In genomic region chrX:873739-874138, dm6 we compare ENCODE assay signal across 1 fruit fly cellular context.
TF ChIP-seq lines count a peak whose summit lies in the region.

No protein-coding gene starts in this region.

TF ChIP-seq in whole organism, embryonic, 481 proteins besides CTCF, POLR2A, EP300 and RAD21 (continued from another document):
- TF ChIP-seq CG8281 (tag; optimal IDR thresholded peaks at IDR 0.05; lab: Kevin White, UChicago), result no peak
- no peak for TF ChIP-seq nerfin-2 (GFP tag; IDR thresholded peaks at IDR 0.05; lab: Robert Waterston, UW; ENCODE audit: partially characterized antibody)
- no peak for TF ChIP-seq Sry-δ (GFP tag; optimal IDR thresholded peaks at IDR 0.05; lab: Kevin White, UChicago)
- no peak for TF ChIP-seq CG9797 (GFP tag; optimal IDR thresholded peaks at IDR 0.05; lab: Kevin White, UChicago)
- no peak for TF ChIP-seq Hsf (GFP tag; optimal IDR thresholded peaks at IDR 0.05; lab: Kevin White, UChicago)
- peak; percentile 11 for TF ChIP-seq bab2 (GFP tag; optimal IDR thresholded peaks at IDR 0.05; lab: Kevin White, UChicago)
- TF ChIP-seq ci (GFP tag; IDR thresholded peaks at IDR 0.05; lab: Robert Waterston, UW), result no peak
- TF ChIP-seq CG6689 (GFP tag; IDR thresholded peaks at IDR 0.05; lab: Robert Waterston, UW), result peak; percentile 34; the same call in 1 of the 2 replicates
- TF ChIP-seq CG2712 (tag; optimal IDR thresholded peaks at IDR 0.05; lab: Kevin White, UChicago), result peak; percentile 8
- no peak for TF ChIP-seq prd (optimal IDR thresholded peaks at IDR 0.05; lab: Kevin White, UChicago)
- TF ChIP-seq prd (GFP tag; IDR thresholded peaks at IDR 0.05; lab: Robert Waterston, UW), result 0 out of 3 replicates have a peak, but pooled peaks have one; percentile 34
- TF ChIP-seq ewg (GFP tag; optimal IDR thresholded peaks at IDR 0.05; lab: Kevin White, UChicago), result no peak
- TF ChIP-seq sens (GFP tag; lab: Kevin White, UChicago), result peak; percentile 8
- no peak for TF ChIP-seq Oaz (GFP tag; IDR thresholded peaks at IDR 0.05; lab: Robert Waterston, UW)
- TF ChIP-seq HLH54F (GFP tag; optimal IDR thresholded peaks at IDR 0.05; lab: Kevin White, UChicago), result peak; percentile 1
- TF ChIP-seq BtbVII (GFP tag; optimal IDR thresholded peaks at IDR 0.05; lab: Kevin White, UChicago), result peak; percentile 3
- no peak for TF ChIP-seq schlank (tag; optimal IDR thresholded peaks at IDR 0.05; lab: Kevin White, UChicago)
- TF ChIP-seq CG9932 (GFP tag; IDR thresholded peaks at IDR 0.05; lab: Robert Waterston, UW), result 0 out of 2 replicates have a peak, but pooled peaks have one; percentile 11
- TF ChIP-seq peb (GFP tag; IDR thresholded peaks at IDR 0.05; lab: Robert Waterston, UW), result no peak
- no peak for TF ChIP-seq nom (GFP tag; optimal IDR thresholded peaks at IDR 0.05; lab: Kevin White, UChicago)
- TF ChIP-seq CG3281 (GFP tag; optimal IDR thresholded peaks at IDR 0.05; lab: Kevin White, UChicago), result peak; percentile 19
- no peak for TF ChIP-seq CG8944 (GFP tag; optimal IDR thresholded peaks at IDR 0.05; lab: Kevin White, UChicago)
- TF ChIP-seq NFAT (GFP tag; IDR thresholded peaks at IDR 0.05; lab: Robert Waterston, UW), result no peak
- TF ChIP-seq CG13123 (GFP tag; optimal IDR thresholded peaks at IDR 0.05; lab: Kevin White, UChicago), result no peak
- TF ChIP-seq CG18619 (GFP tag; optimal IDR thresholded peaks at IDR 0.05; lab: Kevin White, UChicago), result no peak
- TF ChIP-seq CG17385 (GFP tag; optimal IDR thresholded peaks at IDR 0.05; lab: Kevin White, UChicago), result no peak
- no peak for TF ChIP-seq CG8290 (GFP tag; optimal IDR thresholded peaks at IDR 0.05; lab: Kevin White, UChicago)
- peak in 1 of 2 experiments; percentile 18 for TF ChIP-seq CG8290 (tag; optimal IDR thresholded peaks at IDR 0.05; lab: Kevin White, UChicago)
- peak; percentile 4 for TF ChIP-seq Atf-2 (GFP tag; optimal IDR thresholded peaks at IDR 0.05; lab: Kevin White, UChicago)
- TF ChIP-seq CG32772 (GFP tag; IDR thresholded peaks at IDR 0.05; lab: Robert Waterston, UW), result 0 out of 2 replicates have a peak, but pooled peaks have one; percentile 10
- peak; percentile 35 for TF ChIP-seq phol (tag; optimal IDR thresholded peaks at IDR 0.05; lab: Kevin White, UChicago)
- 0 out of 2 replicates have a peak, but pooled peaks have one; percentile 11 for TF ChIP-seq HLH3B (GFP tag; IDR thresholded peaks at IDR 0.05; lab: Robert Waterston, UW)
- peak; percentile 19 for TF ChIP-seq CG4424 (GFP tag; optimal IDR thresholded peaks at IDR 0.05; lab: Kevin White, UChicago)
- TF ChIP-seq CG9215 (GFP tag; IDR thresholded peaks at IDR 0.05; lab: Robert Waterston, UW), result 0 out of 2 replicates have a peak, but pooled peaks have one; percentile 8
- TF ChIP-seq CG30431 (GFP tag; optimal IDR thresholded peaks at IDR 0.05; lab: Kevin White, UChicago), result no peak
- no peak for TF ChIP-seq CG1024 (GFP tag; IDR thresholded peaks at IDR 0.05; lab: Robert Waterston, UW)
- no peak for TF ChIP-seq Lpt (GFP tag; optimal IDR thresholded peaks at IDR 0.05; lab: Kevin White, UChicago)
- TF ChIP-seq CG2678 (tag; optimal IDR thresholded peaks at IDR 0.05; lab: Kevin White, UChicago), result peak; percentile 39
- TF ChIP-seq CG1603 (tag; optimal IDR thresholded peaks at IDR 0.05; lab: Kevin White, UChicago), result peak; percentile 36
- TF ChIP-seq grau (tag; optimal IDR thresholded peaks at IDR 0.05; lab: Kevin White, UChicago), result peak; percentile 16
- no peak for TF ChIP-seq zen (tag; optimal IDR thresholded peaks at IDR 0.05; lab: Kevin White, UChicago)
- TF ChIP-seq pnt (GFP tag; optimal IDR thresholded peaks at IDR 0.05; lab: Kevin White, UChicago), result peak; percentile 43
- peak; percentile 43 for TF ChIP-seq CG2120 (GFP tag; optimal IDR thresholded peaks at IDR 0.05; lab: Kevin White, UChicago)
- TF ChIP-seq dpn (GFP tag; optimal IDR thresholded peaks at IDR 0.05; lab: Kevin White, UChicago), result peak; percentile 3 to 19
- TF ChIP-seq maf-S (GFP tag; optimal IDR thresholded peaks at IDR 0.05; lab: Kevin White, UChicago), result no peak
